Fruit fly (Drosophila melanogaster) S2 (cell line): Measurements from ENCODE around the gene Sap30.

Experiments
- CG8478 ChIP-seq: fragments of >200 bp; optimal IDR thresholded peaks from 2 replicates; lab custom pipeline; 2018
- CTCF ChIP-seq, 2 experiments: fragments of >200 bp; optimal IDR thresholded peaks; 2 replicates each; lab custom pipeline; 2018

dm6 chrX:16749324-16749723, 37.8 kb upstream of the Sap30 start:
- TF ChIP-seq CG8478 (lab: Kevin White, UChicago) (no peak), CTCF (optimal IDR thresholded peaks at IDR 0.05; lab: Kevin White, UChicago) (no peak)
